Worm (Caenorhabditis elegans) whole organism, early embryonic: ENCODE measurements around the gene trmt-10A.

ENCODE experiments used
- ama-1 ChIP-seq: fragments of 150-350 bp; optimal IDR thresholded peaks from 2 replicates; lab custom pipeline; 2014
- scrt-1 ChIP-seq: fragments of 200-800 bp; sonication (Bioruptor generic); IDR thresholded peaks from 2 replicates; pipeline ENCODE4 v1.3.6; 2022; ENCODE audit warnings: missing genetic modification characterization, missing compliant biosample characterization
- sea-1 ChIP-seq: fragments of 200-800 bp; sonication (Bioruptor generic); conservative IDR thresholded peaks from 2 replicates; pipeline ENCODE4 v1.3.6; 2022; ENCODE audit warnings: missing genetic modification characterization, missing compliant biosample characterization
- tra-4 ChIP-seq: sonication (generic microtip); optimal IDR thresholded peaks from 2 replicates; lab custom pipeline; 2017; ENCODE audit warnings: missing genetic modification characterization, missing compliant biosample characterization

ce11 chrIV:9948035-9948434, 16.0 kb upstream of the trmt-10A start:
- no peak for TF ChIP-seq tra-4 (tag; lab: Kevin White, UChicago)
- no peak for TF ChIP-seq sea-1 (GFP tag; lab: Robert Waterston, UW)
- no peak for TF ChIP-seq ama-1 (lab: Kevin White, UChicago)
- no peak for TF ChIP-seq scrt-1
